Fruit fly (Drosophila melanogaster) whole organism, embryonic: Measurements from ENCODE around the gene CG32176.

Experiments
- Ada2b ChIP-seq: fragments of 200-800 bp; sonication (Bioruptor generic); IDR thresholded peaks from 2 replicates; pipeline ENCODE4 v1.3.6; 2022; ENCODE audit warnings: missing biosample characterization, missing genetic modification characterization
- Asciz ChIP-seq: fragments of 200-800 bp; sonication (Bioruptor generic); optimal IDR thresholded peaks from 2 replicates; lab custom pipeline; 2017; ENCODE audit warnings: missing biosample characterization, mild to moderate bottlenecking, missing genetic modification characterization, missing genetic modification reagents
- Awh ChIP-seq: fragments of 200-800 bp; sonication (Bioruptor generic); IDR thresholded peaks from 2 replicates; pipeline ENCODE4, ENCODE4 v1.3.6; 2022; ENCODE audit warnings: missing biosample characterization, missing genetic modification characterization
- CG11093 ChIP-seq: fragments of 200-800 bp; sonication (Bioruptor generic); IDR thresholded peaks from 3 replicates; pipeline ENCODE4 v1.3.6; 2022; ENCODE audit warnings: missing biosample characterization, missing genetic modification characterization
- CG12299 ChIP-seq: fragments of 200-800 bp; sonication (Bioruptor generic); optimal IDR thresholded peaks from 2 replicates; lab custom pipeline; 2018; ENCODE audit warnings: missing biosample characterization, mild to moderate bottlenecking, missing genetic modification characterization
- CG14441 ChIP-seq: fragments of 200-800 bp; sonication (Bioruptor generic); IDR thresholded peaks from 2 replicates; pipeline ENCODE4 v1.3.6; 2022; ENCODE audit warnings: missing biosample characterization, missing genetic modification characterization
- CG17385 ChIP-seq: fragments of 200-800 bp; sonication (Bioruptor generic); optimal IDR thresholded peaks from 3 replicates; lab custom pipeline; 2018; ENCODE audit warnings: missing biosample characterization, mild to moderate bottlenecking, missing genetic modification characterization
- CG18619 ChIP-seq: fragments of 200-800 bp; sonication (Bioruptor generic); optimal IDR thresholded peaks from 3 replicates; lab custom pipeline; 2017; ENCODE audit warnings: missing biosample characterization, mild to moderate bottlenecking, missing genetic modification characterization
- CG2678 ChIP-seq: fragments of 200-800 bp; sonication (Bioruptor generic); optimal IDR thresholded peaks from 3 replicates; lab custom pipeline; 2019; ENCODE audit warnings: missing biosample characterization, mild to moderate bottlenecking, missing genetic modification characterization, moderate library complexity
- CG4404 ChIP-seq: fragments of 200-800 bp; sonication (Bioruptor generic); IDR thresholded peaks from 2 replicates; pipeline ENCODE4 v1.3.6; 2022; ENCODE audit warnings: missing biosample characterization, missing genetic modification characterization
- CG4707 ChIP-seq: fragments of 200-800 bp; sonication (Bioruptor generic); optimal IDR thresholded peaks from 2 replicates; lab custom pipeline; 2018; ENCODE audit warnings: missing biosample characterization, mild to moderate bottlenecking, missing genetic modification characterization, moderate library complexity
- CG6689 ChIP-seq: fragments of 200-800 bp; sonication (Bioruptor generic); IDR thresholded peaks from 2 replicates; pipeline ENCODE4 v1.3.6; 2022; ENCODE audit warnings: missing biosample characterization, missing genetic modification characterization
- CG9932 ChIP-seq: fragments of 200-800 bp; sonication (Bioruptor generic); IDR thresholded peaks from 2 replicates; pipeline ENCODE4 v1.3.6; 2022; ENCODE audit warnings: missing biosample characterization, missing genetic modification characterization
- CHES-1-like ChIP-seq: fragments of 200-800 bp; sonication (Bioruptor generic); optimal IDR thresholded peaks from 2 replicates; lab custom pipeline; 2016; ENCODE audit warnings: missing biosample characterization, missing genetic modification characterization
- Dbx ChIP-seq: fragments of 200-800 bp; sonication (Bioruptor generic); IDR thresholded peaks from 3 replicates; pipeline ENCODE4 v1.3.6; 2022; ENCODE audit warnings: missing biosample characterization, missing genetic modification characterization
- Dek ChIP-seq: fragments of 200-800 bp; sonication (Bioruptor generic); optimal IDR thresholded peaks from 3 replicates; lab custom pipeline; 2019; ENCODE audit warnings: missing biosample characterization, mild to moderate bottlenecking, missing genetic modification characterization, moderate library complexity
- Hr51 ChIP-seq, 2 experiments: fragments of 200-800 bp; sonication (Bioruptor generic); optimal IDR thresholded peaks; 2 replicates in 1 of 2; 3 replicates in 1 of 2; lab custom pipeline; 2016 to 2018; ENCODE audit warnings: missing biosample characterization in 2 of 2, missing genetic modification characterization in 2 of 2, mild to moderate bottlenecking in 1 of 2, moderate library complexity in 1 of 2
- Med ChIP-seq: fragments of 200-800 bp; sonication (Bioruptor generic); peaks from one replicate; lab custom pipeline; 2016; ENCODE audit warnings: missing biosample characterization, missing genetic modification characterization, mild to moderate bottlenecking, inconsistent platforms, moderate library complexity
- PHDP ChIP-seq: fragments of 200-800 bp; sonication (Bioruptor generic); optimal IDR thresholded peaks from 3 replicates; lab custom pipeline; 2018; ENCODE audit warnings: missing biosample characterization, mild to moderate bottlenecking, missing genetic modification characterization, moderate library complexity
- Rfx ChIP-seq: fragments of 200-800 bp; sonication (Bioruptor generic); IDR thresholded peaks from 2 replicates; pipeline ENCODE4 v1.3.6; 2022; ENCODE audit warnings: missing biosample characterization, missing genetic modification characterization
- Rx ChIP-seq: fragments of 200-800 bp; sonication (Bioruptor generic); IDR thresholded peaks from 2 replicates; pipeline ENCODE4 v1.3.6; 2022; ENCODE audit warnings: missing biosample characterization, missing genetic modification characterization
- Vsx1 ChIP-seq: fragments of 200-800 bp; sonication (Bioruptor generic); optimal IDR thresholded peaks from 2 replicates; lab custom pipeline; 2017; ENCODE audit warnings: missing biosample characterization, mild to moderate bottlenecking, missing genetic modification characterization, missing genetic modification reagents
- bcd ChIP-seq: fragments of 200-800 bp; sonication (Bioruptor generic); optimal IDR thresholded peaks from 2 replicates; lab custom pipeline; 2017; ENCODE audit warnings: missing biosample characterization, mild to moderate bottlenecking, missing genetic modification characterization
- btn ChIP-seq: fragments of 200-800 bp; sonication (Bioruptor generic); optimal IDR thresholded peaks from 2 replicates; lab custom pipeline; 2016; ENCODE audit warnings: missing biosample characterization, missing genetic modification characterization
- cwo ChIP-seq: fragments of 200-800 bp; sonication (Bioruptor generic); optimal IDR thresholded peaks from 3 replicates; lab custom pipeline; 2017; ENCODE audit warnings: missing biosample characterization, missing genetic modification characterization, mild to moderate bottlenecking, moderate library complexity, missing genetic modification reagents
- exex ChIP-seq: fragments of 200-800 bp; sonication (Bioruptor generic); optimal IDR thresholded peaks from 4 replicates; lab custom pipeline; 2018; ENCODE audit warnings: missing biosample characterization, mild to moderate bottlenecking, missing genetic modification characterization, moderate library complexity
- gem ChIP-seq: fragments of 200-800 bp; sonication (Bioruptor generic); optimal IDR thresholded peaks from 2 replicates; lab custom pipeline; 2019; ENCODE audit warnings: missing biosample characterization, mild to moderate bottlenecking, missing genetic modification characterization, moderate library complexity
- grn ChIP-seq: fragments of 200-800 bp; sonication (Bioruptor generic); optimal IDR thresholded peaks from 3 replicates; lab custom pipeline; 2017; ENCODE audit warnings: missing biosample characterization, missing genetic modification characterization
- kay ChIP-seq: fragments of 200-800 bp; sonication (Bioruptor generic); optimal IDR thresholded peaks from 2 replicates; lab custom pipeline; 2016; ENCODE audit warnings: missing biosample characterization, missing genetic modification characterization
- lab ChIP-seq: fragments of 200-800 bp; sonication (Bioruptor generic); optimal IDR thresholded peaks from 3 replicates; lab custom pipeline; 2017; ENCODE audit warnings: missing biosample characterization, missing genetic modification characterization, mild to moderate bottlenecking, moderate library complexity, missing genetic modification reagents
- lilli ChIP-seq: fragments of 200-800 bp; sonication (Bioruptor generic); optimal IDR thresholded peaks from 3 replicates; lab custom pipeline; 2016; ENCODE audit warnings: missing biosample characterization, missing genetic modification characterization
- lola ChIP-seq, 3 experiments: fragments of >200 bp in 2 of 3; fragments of 200-800 bp in 1 of 3; sonication (Bioruptor generic) in 1 of 3; optimal IDR thresholded peaks; 2 replicates each; lab custom pipeline; 2017 to 2019; ENCODE audit warnings: missing biosample characterization in 3 of 3, missing genetic modification characterization in 3 of 3, mild to moderate bottlenecking in 1 of 3, moderate library complexity in 1 of 3
- mirr ChIP-seq: fragments of 200-800 bp; sonication (Bioruptor generic); optimal IDR thresholded peaks from 3 replicates; lab custom pipeline; 2018; ENCODE audit warnings: missing biosample characterization, mild to moderate bottlenecking, missing genetic modification characterization
- phol ChIP-seq: fragments of 200-800 bp; sonication (Bioruptor generic); optimal IDR thresholded peaks from 3 replicates; lab custom pipeline; 2018; ENCODE audit warnings: missing biosample characterization, mild to moderate bottlenecking, missing genetic modification characterization, moderate library complexity
- pum ChIP-seq: fragments of 200-800 bp; sonication (Bioruptor generic); optimal IDR thresholded peaks from 2 replicates; lab custom pipeline; 2016; ENCODE audit warnings: missing biosample characterization, missing genetic modification characterization
- rib ChIP-seq: fragments of 200-800 bp; sonication (Bioruptor generic); IDR thresholded peaks from 2 replicates; pipeline ENCODE4 v1.3.6; 2022; ENCODE audit warnings: missing biosample characterization, missing genetic modification characterization
- sens ChIP-seq: fragments of 200-800 bp; sonication (Bioruptor generic); peaks from one replicate; lab custom pipeline; 2016; ENCODE audit warnings: missing biosample characterization, missing genetic modification characterization
- seq ChIP-seq: fragments of 200-800 bp; sonication (Bioruptor generic); IDR thresholded peaks from 2 replicates; pipeline ENCODE4 v1.3.6; 2022; ENCODE audit warnings: missing biosample characterization, missing genetic modification characterization
- sug ChIP-seq: fragments of 200-800 bp; optimal IDR thresholded peaks from 2 replicates; lab custom pipeline; 2019; ENCODE audit warnings: missing biosample characterization, mild to moderate bottlenecking, missing genetic modification characterization, moderate library complexity
- tap ChIP-seq: fragments of 200-800 bp; optimal IDR thresholded peaks from 3 replicates; lab custom pipeline; 2019; ENCODE audit warnings: missing biosample characterization, mild to moderate bottlenecking, missing genetic modification characterization, moderate library complexity
- toy ChIP-seq: fragments of 200-800 bp; sonication (Bioruptor generic); IDR thresholded peaks from 2 replicates; pipeline ENCODE4 v1.3.6; 2022; ENCODE audit warnings: missing biosample characterization, missing genetic modification characterization
- wdn ChIP-seq: fragments of 200-800 bp; sonication (Bioruptor generic); IDR thresholded peaks from 2 replicates; pipeline ENCODE4 v1.3.6; 2022; ENCODE audit warnings: missing biosample characterization, missing genetic modification characterization
- zen ChIP-seq: fragments of 200-800 bp; sonication (Bioruptor generic); optimal IDR thresholded peaks from 3 replicates; lab custom pipeline; 2018; ENCODE audit warnings: missing biosample characterization, mild to moderate bottlenecking, missing genetic modification characterization, moderate library complexity

CG32176 gene

DNA sequence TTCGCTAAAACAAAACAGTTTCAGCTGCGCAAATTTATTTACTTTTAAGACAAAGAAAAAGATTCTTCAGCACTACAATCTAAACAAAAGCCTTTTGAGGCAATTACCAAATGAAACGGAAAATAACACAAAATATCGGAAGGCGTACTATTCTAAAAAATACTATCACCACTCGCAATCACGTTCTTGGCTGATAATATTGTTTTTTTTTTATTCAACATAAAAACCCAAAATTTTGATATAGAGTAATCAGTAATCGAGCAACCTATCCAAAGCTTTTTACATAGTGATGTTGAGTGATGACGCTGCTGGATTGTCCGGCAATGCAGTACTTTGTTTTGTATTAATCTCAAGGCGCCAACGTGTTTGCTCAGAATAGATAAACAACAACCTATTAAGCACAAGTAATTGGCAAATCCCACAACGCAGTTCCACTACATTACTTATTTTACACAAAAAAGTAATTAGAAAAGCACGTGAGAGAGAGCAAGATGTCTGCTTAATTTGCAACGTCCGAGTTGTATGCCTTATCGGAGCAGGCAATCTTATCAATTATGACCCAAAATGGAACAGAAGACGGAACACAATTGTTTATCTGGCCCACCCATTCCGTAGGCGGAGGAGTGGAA is 2.6 kb upstream of the CG32176 start (continued):
- TF ChIP-seq CG17385 (GFP tag; lab: Kevin White, UChicago) (peak; percentile 1), Asciz (GFP tag; lab: Kevin White, UChicago) (peak; percentile 30), Vsx1 (GFP tag; lab: Kevin White, UChicago) (peak; percentile 7), Med (GFP tag; lab: Kevin White, UChicago) (peak; percentile 69), CG14441 (GFP tag; lab: Robert Waterston, UW) (peak; percentile 51; the same call in 1 of the 2 replicates), tap (no peak), pum (no peak), toy (no peak), Hr51 (GFP tag; optimal IDR thresholded peaks at IDR 0.05; lab: Kevin White, UChicago) (peak in 1 of 2 experiments; percentile 31), mirr (peak; percentile 33), sens (GFP tag; lab: Kevin White, UChicago) (peak; percentile 79), phol (tag; lab: Kevin White, UChicago) (peak; percentile 5), CG4707 (GFP tag; lab: Kevin White, UChicago) (no peak), CG4404 (GFP tag; lab: Robert Waterston, UW) (no peak), lab (GFP tag; lab: Kevin White, UChicago) (peak; percentile 40), wdn (GFP tag; lab: Robert Waterston, UW) (no peak), sug (tag; lab: Kevin White, UChicago) (peak; percentile 60), cwo (GFP tag; lab: Kevin White, UChicago) (peak; percentile 79), zen (tag; lab: Kevin White, UChicago) (no peak), PHDP (tag; lab: Kevin White, UChicago) (peak; percentile 34), lola (GFP tag; optimal IDR thresholded peaks at IDR 0.05; lab: Kevin White, UChicago) (no peak), grn (GFP tag; lab: Kevin White, UChicago) (peak; percentile 51), CG12299 (tag; lab: Kevin White, UChicago) (no peak), lilli (GFP tag; lab: Kevin White, UChicago) (peak; percentile 14), exex (tag; lab: Kevin White, UChicago) (peak; percentile 90), rib (no peak), Ada2b (GFP tag; lab: Robert Waterston, UW) (no peak), Rfx (GFP tag; lab: Robert Waterston, UW) (peak; percentile 33; the same call in 1 of the 2 replicates), seq (GFP tag; lab: Robert Waterston, UW) (peak; percentile 24; the same call in 1 of the 2 replicates), Dek (tag; lab: Kevin White, UChicago) (no peak), CG2678 (peak; percentile 15), Awh (no peak), CG11093 (no peak), CG9932 (GFP tag; lab: Robert Waterston, UW) (peak; percentile 15; the same call in 1 of the 2 replicates), CHES-1-like (GFP tag; lab: Kevin White, UChicago) (peak; percentile 12), bcd (GFP tag; lab: Kevin White, UChicago) (no peak), gem (tag; lab: Kevin White, UChicago) (peak; percentile 34), kay (GFP tag; lab: Kevin White, UChicago) (no peak), Rx (GFP tag; lab: Robert Waterston, UW) (no peak), CG6689 (GFP tag; lab: Robert Waterston, UW) (no peak), btn (GFP tag; lab: Kevin White, UChicago) (no peak), CG18619 (no peak), Dbx (GFP tag; lab: Robert Waterston, UW) (0 out of 3 replicates have a peak, but pooled peaks have one; percentile 31)
- TF ChIP-seq, all 482 proteins: peak for 46
